Worm (Caenorhabditis elegans): ENCODE measurements around the gene F10G7.10.

- no peak for TF ChIP-seq W03F9.2 (tag; optimal IDR thresholded peaks at IDR 0.05)
- TF ChIP-seq dao-5 (tag; optimal IDR thresholded peaks at IDR 0.05): no peak
- no peak for TF ChIP-seq him-1 (tag; optimal IDR thresholded peaks at IDR 0.05)
Observed at ce11 chrII:4727769-4728168, 1.7 kb upstream of the F10G7.10 start, which contains the start of gene ttr-41.
